Worm (Caenorhabditis elegans) whole organism, late embryonic: ENCODE measurements around the gene F53C11.9.

ENCODE experiments used
- C08G9.2 ChIP-seq: sonication (generic microtip); optimal IDR thresholded peaks from 2 replicates; lab custom pipeline; 2016; ENCODE audit warnings: mild to moderate bottlenecking, missing genetic modification characterization, moderate library complexity, missing compliant biosample characterization
- C38D4.7 ChIP-seq: fragments of 200-800 bp; sonication (Bioruptor generic); optimal IDR thresholded peaks from 2 replicates; lab custom pipeline; 2018; ENCODE audit warnings: mild to moderate bottlenecking, missing genetic modification characterization, moderate library complexity, missing compliant biosample characterization
- K02D7.2 ChIP-seq: sonication (generic microtip); optimal IDR thresholded peaks from 2 replicates; lab custom pipeline; 2017; ENCODE audit warnings: mild to moderate bottlenecking, missing genetic modification characterization, missing compliant biosample characterization
- Y22D7AL.16 ChIP-seq: sonication (generic microtip); optimal IDR thresholded peaks from 2 replicates; lab custom pipeline; 2016; ENCODE audit warnings: missing genetic modification characterization, missing compliant biosample characterization
- ama-1 ChIP-seq: fragments of 150-350 bp; optimal IDR thresholded peaks from 2 replicates; lab custom pipeline; 2014
- ceh-14 ChIP-seq: sonication (generic microtip); optimal IDR thresholded peaks from 2 replicates; lab custom pipeline; 2016; ENCODE audit warnings: missing genotype, missing genetic modification characterization, missing compliant biosample characterization
- ceh-18 ChIP-seq: sonication (generic microtip); optimal IDR thresholded peaks from 2 replicates; lab custom pipeline; 2016; ENCODE audit warnings: missing genetic modification characterization, missing compliant biosample characterization
- ceh-24 ChIP-seq: sonication (generic microtip); optimal IDR thresholded peaks from 2 replicates; lab custom pipeline; 2016; ENCODE audit warnings: mild to moderate bottlenecking, missing genetic modification characterization, missing compliant biosample characterization
- ceh-31 ChIP-seq: sonication (generic microtip); optimal IDR thresholded peaks from 2 replicates; lab custom pipeline; 2016; ENCODE audit warnings: missing genetic modification characterization, missing compliant biosample characterization
- ceh-34 ChIP-seq: sonication (generic microtip); optimal IDR thresholded peaks from 2 replicates; lab custom pipeline; 2016; ENCODE audit warnings: mild to moderate bottlenecking, missing genetic modification characterization, missing compliant biosample characterization
- ceh-45 ChIP-seq: fragments of 200-800 bp; sonication (Bioruptor generic); IDR thresholded peaks from 2 replicates; pipeline ENCODE4 v1.3.6; 2022; ENCODE audit warnings: missing genetic modification reagents, missing genetic modification characterization, missing compliant biosample characterization
- ceh-48 ChIP-seq: sonication (generic microtip); optimal IDR thresholded peaks from 2 replicates; lab custom pipeline; 2016; ENCODE audit warnings: missing genetic modification characterization, inconsistent platforms, missing compliant biosample characterization
- ceh-9 ChIP-seq: sonication (generic microtip); optimal IDR thresholded peaks from 2 replicates; lab custom pipeline; 2016; ENCODE audit warnings: mild to moderate bottlenecking, missing genetic modification characterization, inconsistent platforms, missing compliant biosample characterization
- dmd-4 ChIP-seq: sonication (generic microtip); optimal IDR thresholded peaks from 2 replicates; lab custom pipeline; 2016; ENCODE audit warnings: borderline replicate concordance, missing genetic modification characterization, missing compliant biosample characterization
- elt-4 ChIP-seq: sonication (generic microtip); optimal IDR thresholded peaks from 2 replicates; lab custom pipeline; 2016; ENCODE audit warnings: missing genetic modification characterization, missing compliant biosample characterization
- eyg-1 ChIP-seq: sonication (generic microtip); optimal IDR thresholded peaks from 2 replicates; lab custom pipeline; 2016; ENCODE audit warnings: missing genotype, missing genetic modification characterization, missing compliant biosample characterization
- fkh-10 ChIP-seq: fragments of 150-350 bp; optimal IDR thresholded peaks from 2 replicates; lab custom pipeline; 2014; ENCODE audit warnings: missing biosample characterization, missing genetic modification reagents, missing genetic modification characterization
- hlh-15 ChIP-seq: sonication (generic microtip); optimal IDR thresholded peaks from 2 replicates; lab custom pipeline; 2016; ENCODE audit warnings: missing genetic modification characterization, missing compliant biosample characterization
- hlh-30 ChIP-seq: sonication (generic microtip); optimal IDR thresholded peaks from 2 replicates; lab custom pipeline; 2017; ENCODE audit warnings: antibody characterized with exemption, missing genetic modification characterization, missing compliant biosample characterization; ENCODE audit not compliant: insufficient read depth
- hlh-6 ChIP-seq: sonication (generic microtip); optimal IDR thresholded peaks from 2 replicates; lab custom pipeline; 2016; ENCODE audit warnings: missing genotype, missing genetic modification characterization, missing compliant biosample characterization
- lim-6 ChIP-seq: sonication (generic microtip); optimal IDR thresholded peaks from 2 replicates; lab custom pipeline; 2016; ENCODE audit warnings: missing genetic modification characterization, missing compliant biosample characterization
- lin-11 ChIP-seq: fragments of 200-800 bp; sonication (Bioruptor generic); optimal IDR thresholded peaks from 2 replicates; lab custom pipeline; 2018; ENCODE audit warnings: mild to moderate bottlenecking, missing genetic modification characterization, missing compliant biosample characterization
- madf-2 ChIP-seq: sonication (generic microtip); optimal IDR thresholded peaks from 2 replicates; lab custom pipeline; 2017; ENCODE audit warnings: missing genetic modification characterization, missing compliant biosample characterization
- mec-3 ChIP-seq: sonication (generic microtip); optimal IDR thresholded peaks from 2 replicates; lab custom pipeline; 2016; ENCODE audit warnings: borderline replicate concordance, missing genetic modification characterization, missing compliant biosample characterization
- nhr-232 ChIP-seq: sonication (generic microtip); optimal IDR thresholded peaks from 2 replicates; lab custom pipeline; 2016; ENCODE audit warnings: missing genetic modification characterization, missing compliant biosample characterization
- pat-9 ChIP-seq: fragments of 200-800 bp; sonication (Bioruptor generic); optimal IDR thresholded peaks from 2 replicates; lab custom pipeline; 2018; ENCODE audit warnings: mild to moderate bottlenecking, missing genetic modification characterization, moderate library complexity, missing compliant biosample characterization
- pha-2 ChIP-seq: sonication (generic microtip); optimal IDR thresholded peaks from 2 replicates; lab custom pipeline; 2017; ENCODE audit warnings: mild to moderate bottlenecking, missing genetic modification characterization, missing compliant biosample characterization
- pqm-1 ChIP-seq: sonication (generic microtip); optimal IDR thresholded peaks from 2 replicates; lab custom pipeline; 2016; ENCODE audit warnings: missing genetic modification characterization, missing compliant biosample characterization
- pros-1 ChIP-seq: fragments of 150-350 bp; optimal IDR thresholded peaks from 2 replicates; lab custom pipeline; 2014; ENCODE audit warnings: missing biosample characterization, missing genetic modification reagents, missing genetic modification characterization
- ref-2 ChIP-seq: sonication (generic microtip); optimal IDR thresholded peaks from 2 replicates; lab custom pipeline; 2016; ENCODE audit warnings: missing genetic modification characterization, missing compliant biosample characterization
- rnt-1 ChIP-seq: sonication (generic microtip); optimal IDR thresholded peaks from 2 replicates; lab custom pipeline; 2016; ENCODE audit warnings: missing genetic modification characterization, missing compliant biosample characterization
- sdc-2 ChIP-seq: sonication (generic microtip); optimal IDR thresholded peaks from 2 replicates; lab custom pipeline; 2016; ENCODE audit warnings: missing genotype, missing genetic modification characterization, missing compliant biosample characterization
- sox-2 ChIP-seq: fragments of 200-800 bp; sonication (Bioruptor generic); IDR thresholded peaks from 2 replicates; pipeline ENCODE4 v1.3.6; 2022; ENCODE audit warnings: missing genetic modification reagents, missing genetic modification characterization, missing compliant biosample characterization
- syd-9 ChIP-seq: sonication (generic microtip); optimal IDR thresholded peaks from 2 replicates; lab custom pipeline; 2016; ENCODE audit warnings: mild to moderate bottlenecking, missing genetic modification characterization, moderate library complexity, missing compliant biosample characterization
- tbx-2 ChIP-seq: sonication (generic microtip); optimal IDR thresholded peaks from 2 replicates; lab custom pipeline; 2016; ENCODE audit warnings: missing genetic modification characterization, missing compliant biosample characterization
- unc-3 ChIP-seq, 2 experiments: fragments of 200-800 bp in 1 of 2; sonication (Bioruptor generic) in 1 of 2; sonication (generic microtip) in 1 of 2; conservative IDR thresholded peaks in 1 of 2; optimal IDR thresholded peaks in 1 of 2; 2 replicates each; pipeline versions ENCODE4 v1.3.6 to Lab custom; 2016 to 2022; ENCODE audit warnings: missing compliant biosample characterization in 2 of 2, missing genetic modification characterization in 2 of 2, missing genetic modification reagents in 1 of 2
- unc-42 ChIP-seq: sonication (generic microtip); optimal IDR thresholded peaks from 2 replicates; lab custom pipeline; 2016; ENCODE audit warnings: missing genotype, missing genetic modification characterization, missing compliant biosample characterization
- unc-86 ChIP-seq: sonication (generic microtip); optimal IDR thresholded peaks from 2 replicates; lab custom pipeline; 2016; ENCODE audit warnings: missing genetic modification characterization, missing compliant biosample characterization
- zip-5 ChIP-seq: sonication (generic microtip); optimal IDR thresholded peaks from 2 replicates; lab custom pipeline; 2016; ENCODE audit warnings: missing genetic modification characterization, missing compliant biosample characterization

F53C11.9 gene

ce11 chrV:13808462-13808867 is 30.6 kb downstream of the F53C11.9 start (continued):
- TF ChIP-seq C38D4.7 (GFP tag; lab: Kevin White, UChicago) (no peak), C08G9.2 (tag; lab: Kevin White, UChicago) (no peak), sox-2 (peak; percentile 13; the same call in 1 of the 2 replicates), hlh-30 (tag; lab: Kevin White, UChicago) (peak; percentile 59), ref-2 (tag; lab: Kevin White, UChicago) (peak; percentile 75), sdc-2 (tag; lab: Kevin White, UChicago) (peak; percentile 17), tbx-2 (tag; lab: Kevin White, UChicago) (peak; percentile 82), ceh-18 (tag; lab: Kevin White, UChicago) (peak; percentile 72), elt-4 (tag; lab: Kevin White, UChicago) (no peak), ceh-34 (tag; lab: Kevin White, UChicago) (peak; percentile 81), unc-3 (GFP tag; conservative IDR thresholded peaks at IDR 0.05; lab: Robert Waterston, UW) (no peak), unc-3 (tag; optimal IDR thresholded peaks at IDR 0.05; lab: Kevin White, UChicago) (no peak)
- TF ChIP-seq, all 69 proteins: peak for 21

- TF ChIP-seq unc-42 (tag; lab: Kevin White, UChicago) (peak; percentile 68), unc-86 (tag; lab: Kevin White, UChicago) (no peak)
- TF ChIP-seq, all 69 proteins: peak for 1
Observed at ce11 chrV:13812330-13812729, 34.5 kb downstream of the F53C11.9 start.

- TF ChIP-seq ceh-24 (tag; lab: Kevin White, UChicago) (no peak), ceh-48 (no peak), lim-6 (tag; lab: Kevin White, UChicago) (no peak), dmd-4 (no peak), rnt-1 (no peak), ceh-14 (tag; lab: Kevin White, UChicago) (no peak), pat-9 (no peak), tbx-2 (tag; lab: Kevin White, UChicago) (no peak), pqm-1 (tag; lab: Kevin White, UChicago) (no peak), eyg-1 (tag; lab: Kevin White, UChicago) (no peak), nhr-232 (tag; lab: Kevin White, UChicago) (no peak), zip-5 (tag; lab: Kevin White, UChicago) (no peak), ceh-31 (no peak), ceh-9 (tag; lab: Kevin White, UChicago) (no peak), ceh-34 (tag; lab: Kevin White, UChicago) (no peak)
Observed at ce11 chrV:13812931-13813330, 35.1 kb downstream of the F53C11.9 start, which contains the start of gene ceh-24. ceh-24 (plus strand) TSS chrV:13813231.

- TF ChIP-seq mec-3 (no peak), Y22D7AL.16 (tag; lab: Kevin White, UChicago) (no peak), ceh-45 (GFP tag; lab: Robert Waterston, UW) (no peak), hlh-15 (tag; lab: Kevin White, UChicago) (no peak), pros-1 (tag; lab: Kevin White, UChicago) (no peak), hlh-6 (tag; lab: Kevin White, UChicago) (no peak), syd-9 (no peak), K02D7.2 (tag; lab: Kevin White, UChicago) (no peak), pha-2 (tag; lab: Kevin White, UChicago) (no peak), zip-5 (tag; lab: Kevin White, UChicago) (no peak), ceh-48 (no peak), madf-2 (tag; lab: Kevin White, UChicago) (no peak), fkh-10 (GFP tag; lab: Kevin White, UChicago) (no peak), ama-1 (no peak), dmd-4 (no peak), lin-11 (tag; lab: Kevin White, UChicago) (no peak)
Observed at ce11 chrV:13816877-13817276, 39.1 kb downstream of the F53C11.9 start, which contains the start of gene F55B12.2. F55B12.2 (minus strand) TSS chrV:13816977.
